Fruit fly (Drosophila melanogaster): ENCODE results near the gene Wdr82.
A peak's percentile ranks its signal among the peaks of the same experiment; 100 is the strongest.

The Wdr82 gene

dm6 chr2L:8419382-8419940 is 45.2 kb downstream of the Wdr82 start:
- peak; percentile 34; the same call in 1 of the 2 replicates for TF ChIP-seq aop (GFP tag; IDR thresholded peaks at IDR 0.05)
- TF ChIP-seq sd (tag; optimal IDR thresholded peaks at IDR 0.05): peak; percentile 29
- peak; percentile 36 for TF ChIP-seq odd (GFP tag; optimal IDR thresholded peaks at IDR 0.05)
- TF ChIP-seq peb (GFP tag; IDR thresholded peaks at IDR 0.05): no peak
- no peak for TF ChIP-seq BtbVII (GFP tag; optimal IDR thresholded peaks at IDR 0.05)
- 0 out of 2 replicates have a peak, but pooled peaks have one; percentile 39 for TF ChIP-seq nerfin-2 (GFP tag; IDR thresholded peaks at IDR 0.05; ENCODE audit: partially characterized antibody)
- peak; percentile 77 for TF ChIP-seq pros (GFP tag; optimal IDR thresholded peaks at IDR 0.05)
- peak; percentile 49 for TF ChIP-seq twi (tag; optimal IDR thresholded peaks at IDR 0.05)
- TF ChIP-seq sens (GFP tag): peak; percentile 22
- 0 out of 3 replicates have a peak, but pooled peaks have one; percentile 17 for TF ChIP-seq Mrtf (GFP tag; IDR thresholded peaks at IDR 0.05)
- 0 out of 4 replicates have a peak, but pooled peaks have one; percentile 47 for TF ChIP-seq chinmo (GFP tag; IDR thresholded peaks at IDR 0.05; ENCODE audit: partially characterized antibody)
- TF ChIP-seq CG4360 (GFP tag; IDR thresholded peaks at IDR 0.05): peak; percentile 69
- peak; percentile 2 for TF ChIP-seq CG8281 (tag; optimal IDR thresholded peaks at IDR 0.05)
- no peak for TF ChIP-seq Nf-YA (GFP tag; IDR thresholded peaks at IDR 0.05)
- TF ChIP-seq abd-A (tag; optimal IDR thresholded peaks at IDR 0.05): peak; percentile 1
- TF ChIP-seq jing (GFP tag; optimal IDR thresholded peaks at IDR 0.05): no peak
- peak; percentile 51 for TF ChIP-seq kni (GFP tag; optimal IDR thresholded peaks at IDR 0.05)
- TF ChIP-seq nom (GFP tag; optimal IDR thresholded peaks at IDR 0.05): peak; percentile 68
- no peak for TF ChIP-seq Doc3 (GFP tag; IDR thresholded peaks at IDR 0.05; ENCODE audit: partially characterized antibody)
- peak; percentile 64 for TF ChIP-seq CG17385 (GFP tag; optimal IDR thresholded peaks at IDR 0.05)
- TF ChIP-seq sqz (GFP tag; optimal IDR thresholded peaks at IDR 0.05): peak; percentile 53
- TF ChIP-seq gcm (GFP tag; optimal IDR thresholded peaks at IDR 0.05): peak; percentile 84
- peak; percentile 87 for TF ChIP-seq Adf1 (GFP tag; IDR thresholded peaks at IDR 0.05)
- no peak for TF ChIP-seq CG43689 (GFP tag; IDR thresholded peaks at IDR 0.05)
- peak; percentile 38 for TF ChIP-seq gsb-n (tag; optimal IDR thresholded peaks at IDR 0.05)
- no peak for TF ChIP-seq fd96Cb (tag; optimal IDR thresholded peaks at IDR 0.05)
- TF ChIP-seq CG32532 (GFP tag; IDR thresholded peaks at IDR 0.05): no peak
- TF ChIP-seq crol (GFP tag; IDR thresholded peaks at IDR 0.05): peak; percentile 81
- TF ChIP-seq Hr78 (GFP tag; optimal IDR thresholded peaks at IDR 0.05): peak in 1 of 2 experiments; percentile 79
- no peak for TF ChIP-seq rib (GFP tag; IDR thresholded peaks at IDR 0.05)
- peak; percentile 1 for TF ChIP-seq Med (GFP tag)
- peak; percentile 68 for TF ChIP-seq cg (GFP tag; optimal IDR thresholded peaks at IDR 0.05)
- peak; percentile 52 for TF ChIP-seq Kr (GFP tag; optimal IDR thresholded peaks at IDR 0.05)

dm6 chr2L:8420259-8420930 is 46.1 kb downstream of the Wdr82 start:
- no peak for TF ChIP-seq ato (GFP tag; IDR thresholded peaks at IDR 0.05; ENCODE audit: partially characterized antibody)
- TF ChIP-seq CG4360 (GFP tag; IDR thresholded peaks at IDR 0.05): 0 out of 2 replicates have a peak, but pooled peaks have one; percentile 28
- TF ChIP-seq Chrac-16 (GFP tag; optimal IDR thresholded peaks at IDR 0.05): no peak
- no peak for TF ChIP-seq CG14050 (GFP tag; IDR thresholded peaks at IDR 0.05)
- no peak for TF ChIP-seq CG12769 (tag; optimal IDR thresholded peaks at IDR 0.05)
- TF ChIP-seq fd3F (GFP tag; optimal IDR thresholded peaks at IDR 0.05): no peak
- TF ChIP-seq stwl (tag; optimal IDR thresholded peaks at IDR 0.05): no peak
- no peak for TF ChIP-seq CG15011 (GFP tag; optimal IDR thresholded peaks at IDR 0.05)
- TF ChIP-seq D19B (GFP tag; optimal IDR thresholded peaks at IDR 0.05): peak; percentile 75
- TF ChIP-seq CG14710 (tag; optimal IDR thresholded peaks at IDR 0.05): no peak
- TF ChIP-seq CkIIα-i1 (GFP tag; IDR thresholded peaks at IDR 0.05): no peak
- no peak for TF ChIP-seq Adf1 (GFP tag; IDR thresholded peaks at IDR 0.05)
- TF ChIP-seq CG17328 (GFP tag; IDR thresholded peaks at IDR 0.05): no peak
- no peak for TF ChIP-seq CG8924 (tag; optimal IDR thresholded peaks at IDR 0.05)
- TF ChIP-seq CG2129 (GFP tag; IDR thresholded peaks at IDR 0.05; ENCODE audit: partially characterized antibody): no peak
- no peak for TF ChIP-seq crp (GFP tag; optimal IDR thresholded peaks at IDR 0.05)
- TF ChIP-seq E2f2 (GFP tag; IDR thresholded peaks at IDR 0.05): no peak
- no peak for TF ChIP-seq C15 (GFP tag; IDR thresholded peaks at IDR 0.05)

All from whole organism, embryonic.